Fruit fly (Drosophila melanogaster) whole organism, embryonic: Measurements from ENCODE around the gene Sgs5.

Experiments
- ATbp ChIP-seq: fragments of 200-800 bp; sonication (Bioruptor generic); optimal IDR thresholded peaks from 2 replicates; lab custom pipeline; 2017; ENCODE audit warnings: missing biosample characterization, mild to moderate bottlenecking, missing genetic modification characterization, missing genetic modification reagents
- Antp ChIP-seq: fragments of 200-800 bp; sonication (Bioruptor generic); optimal IDR thresholded peaks from 3 replicates; lab custom pipeline; 2016; ENCODE audit warnings: missing biosample characterization, missing genetic modification characterization
- Bgb ChIP-seq: fragments of 200-800 bp; sonication (Bioruptor generic); IDR thresholded peaks from 2 replicates; pipeline ENCODE4 v1.3.6; 2022; ENCODE audit warnings: missing biosample characterization, missing genetic modification characterization; ENCODE audit not compliant: partially characterized antibody
- Blimp-1 ChIP-seq: fragments of 200-800 bp; sonication (Bioruptor generic); optimal IDR thresholded peaks from 3 replicates; lab custom pipeline; 2018; ENCODE audit warnings: missing biosample characterization, missing genetic modification characterization, mild to moderate bottlenecking, moderate library complexity, missing genetic modification reagents
- CG10431 ChIP-seq: fragments of 200-800 bp; sonication (Bioruptor generic); optimal IDR thresholded peaks from 3 replicates; lab custom pipeline; 2018; ENCODE audit warnings: missing biosample characterization, mild to moderate bottlenecking, missing genetic modification characterization
- CG10565 ChIP-seq: fragments of 200-800 bp; sonication (Bioruptor generic); optimal IDR thresholded peaks from 3 replicates; lab custom pipeline; 2016; ENCODE audit warnings: missing biosample characterization, mild to moderate bottlenecking, missing genetic modification characterization
- CG12155 ChIP-seq: fragments of 200-800 bp; sonication (Bioruptor generic); optimal IDR thresholded peaks from 3 replicates; lab custom pipeline; 2016; ENCODE audit warnings: missing biosample characterization, missing genetic modification characterization
- CG15514 ChIP-seq: fragments of 200-800 bp; sonication (Bioruptor generic); optimal IDR thresholded peaks from 3 replicates; lab custom pipeline; 2017; ENCODE audit warnings: missing biosample characterization, missing genetic modification characterization, mild to moderate bottlenecking, moderate library complexity, missing genetic modification reagents
- CG1602 ChIP-seq: fragments of 200-800 bp; sonication (Bioruptor generic); optimal IDR thresholded peaks from 3 replicates; lab custom pipeline; 2016; ENCODE audit warnings: missing biosample characterization, missing genetic modification characterization
- CG1647 ChIP-seq: fragments of 200-800 bp; sonication (Bioruptor generic); optimal IDR thresholded peaks from 3 replicates; lab custom pipeline; 2016; ENCODE audit warnings: missing biosample characterization, missing genetic modification characterization
- CG16815 ChIP-seq: fragments of 200-800 bp; sonication (Bioruptor generic); optimal IDR thresholded peaks from 3 replicates; lab custom pipeline; 2017; ENCODE audit warnings: missing biosample characterization, mild to moderate bottlenecking, missing genetic modification characterization
- CG17568 ChIP-seq: fragments of 200-800 bp; sonication (Bioruptor generic); optimal IDR thresholded peaks from 2 replicates; lab custom pipeline; 2018; ENCODE audit warnings: missing biosample characterization, mild to moderate bottlenecking, missing genetic modification characterization, moderate library complexity
- CG3407 ChIP-seq: fragments of 200-800 bp; sonication (Bioruptor generic); optimal IDR thresholded peaks from 2 replicates; lab custom pipeline; 2018; ENCODE audit warnings: missing biosample characterization, mild to moderate bottlenecking, missing genetic modification characterization
- CG6813 ChIP-seq: fragments of 200-800 bp; sonication (Bioruptor generic); optimal IDR thresholded peaks from 2 replicates; lab custom pipeline; 2017; ENCODE audit warnings: missing biosample characterization, missing genetic modification characterization, mild to moderate bottlenecking, moderate library complexity, missing genetic modification reagents
- CG8478 ChIP-seq: fragments of >200 bp; optimal IDR thresholded peaks from 2 replicates; lab custom pipeline; 2018
- CG8924 ChIP-seq: fragments of 200-800 bp; optimal IDR thresholded peaks from 3 replicates; lab custom pipeline; 2019; ENCODE audit warnings: missing biosample characterization, mild to moderate bottlenecking, missing genetic modification characterization, moderate library complexity
- CG9817 ChIP-seq: fragments of 200-800 bp; sonication (Bioruptor generic); optimal IDR thresholded peaks from 2 replicates; lab custom pipeline; 2018; ENCODE audit warnings: missing biosample characterization, mild to moderate bottlenecking, missing genetic modification characterization, moderate library complexity
- Doc3 ChIP-seq: fragments of 200-800 bp; sonication (Bioruptor generic); IDR thresholded peaks from 3 replicates; pipeline ENCODE4 v1.3.6; 2022; ENCODE audit warnings: missing biosample characterization, missing genetic modification characterization; ENCODE audit not compliant: partially characterized antibody
- Fer3 ChIP-seq: fragments of 200-800 bp; sonication (Bioruptor generic); optimal IDR thresholded peaks from 2 replicates; lab custom pipeline; 2018; ENCODE audit warnings: missing biosample characterization, mild to moderate bottlenecking, missing genetic modification characterization, moderate library complexity
- H15 ChIP-seq: fragments of 200-800 bp; sonication (Bioruptor generic); IDR thresholded peaks from 3 replicates; pipeline ENCODE4 v1.3.6; 2022; ENCODE audit warnings: missing biosample characterization, missing genetic modification characterization
- Lhr ChIP-seq: fragments of 200-800 bp; sonication (Bioruptor generic); optimal IDR thresholded peaks from 3 replicates; lab custom pipeline; 2017; ENCODE audit warnings: mild to moderate bottlenecking, missing biosample characterization, missing genetic modification reagents, missing genetic modification characterization
- Lpt ChIP-seq: fragments of >200 bp; optimal IDR thresholded peaks from 2 replicates; lab custom pipeline; 2018; ENCODE audit warnings: missing biosample characterization, missing genetic modification characterization
- Mad ChIP-seq: fragments of 200-800 bp; sonication (Bioruptor generic); optimal IDR thresholded peaks from 2 replicates; lab custom pipeline; 2016; ENCODE audit warnings: missing biosample characterization, missing genetic modification characterization
- Nf-YB ChIP-seq: fragments of 200-800 bp; sonication (Bioruptor generic); optimal IDR thresholded peaks from 3 replicates; lab custom pipeline; 2019; ENCODE audit warnings: missing biosample characterization, mild to moderate bottlenecking, missing genetic modification characterization, moderate library complexity
- Oaz ChIP-seq: fragments of 200-800 bp; sonication (Bioruptor generic); IDR thresholded peaks from 2 replicates; pipeline ENCODE4 v1.3.6; 2022; ENCODE audit warnings: missing biosample characterization, missing genetic modification characterization
- Six4 ChIP-seq: fragments of 200-800 bp; sonication (Bioruptor generic); optimal IDR thresholded peaks from 2 replicates; lab custom pipeline; 2016; ENCODE audit warnings: missing biosample characterization, missing genetic modification characterization
- ab ChIP-seq: fragments of 200-800 bp; sonication (Bioruptor generic); optimal IDR thresholded peaks from 2 replicates; lab custom pipeline; 2016; ENCODE audit warnings: missing biosample characterization, missing genetic modification characterization
- amos ChIP-seq: fragments of 200-800 bp; sonication (Bioruptor generic); IDR thresholded peaks from 2 replicates; pipeline ENCODE4 v1.3.6; 2022; ENCODE audit warnings: missing biosample characterization, missing genetic modification characterization; ENCODE audit not compliant: partially characterized antibody
- ash1 ChIP-seq: fragments of 200-800 bp; sonication (Bioruptor generic); optimal IDR thresholded peaks from 2 replicates; lab custom pipeline; 2018; ENCODE audit warnings: missing biosample characterization, mild to moderate bottlenecking, missing genetic modification characterization
- corto ChIP-seq: fragments of 200-800 bp; sonication (Bioruptor generic); optimal IDR thresholded peaks from 2 replicates; lab custom pipeline; 2016; ENCODE audit warnings: missing biosample characterization, mild to moderate bottlenecking, missing genetic modification characterization, moderate library complexity
- dm ChIP-seq: fragments of 200-800 bp; sonication (Bioruptor generic); optimal IDR thresholded peaks from 3 replicates; lab custom pipeline; 2016; ENCODE audit warnings: missing biosample characterization, missing genetic modification characterization
- dmrt11E ChIP-seq: fragments of 200-800 bp; sonication (Bioruptor generic); optimal IDR thresholded peaks from 3 replicates; lab custom pipeline; 2018; ENCODE audit warnings: missing biosample characterization, mild to moderate bottlenecking, missing genetic modification characterization, moderate library complexity
- fd3F ChIP-seq: fragments of 200-800 bp; sonication (Bioruptor generic); optimal IDR thresholded peaks from 2 replicates; lab custom pipeline; 2018; ENCODE audit warnings: missing biosample characterization, mild to moderate bottlenecking, missing genetic modification characterization, moderate library complexity
- kah ChIP-seq: fragments of 200-800 bp; sonication (Bioruptor generic); optimal IDR thresholded peaks from 2 replicates; lab custom pipeline; 2018; ENCODE audit warnings: missing biosample characterization, mild to moderate bottlenecking, missing genetic modification characterization
- ken ChIP-seq: fragments of 200-800 bp; sonication (Bioruptor generic); IDR thresholded peaks from 3 replicates; pipeline ENCODE4 v1.3.6; 2022; ENCODE audit warnings: missing biosample characterization, missing genetic modification characterization
- klu ChIP-seq: fragments of 200-800 bp; sonication (Bioruptor generic); IDR thresholded peaks from 2 replicates; pipeline ENCODE4 v1.3.6; 2022; ENCODE audit warnings: missing biosample characterization, missing genetic modification characterization
- lmd ChIP-seq: fragments of 200-800 bp; sonication (Bioruptor generic); IDR thresholded peaks from 2 replicates; pipeline ENCODE4 v1.3.6; 2022; ENCODE audit warnings: missing biosample characterization, missing genetic modification characterization
- nmo ChIP-seq: fragments of 200-800 bp; sonication (Bioruptor generic); optimal IDR thresholded peaks from 2 replicates; lab custom pipeline; 2018; ENCODE audit warnings: missing biosample characterization, mild to moderate bottlenecking, missing genetic modification characterization, moderate library complexity
- pb ChIP-seq: fragments of 200-800 bp; sonication (Bioruptor generic); optimal IDR thresholded peaks from 3 replicates; lab custom pipeline; 2016; ENCODE audit warnings: missing biosample characterization, missing genetic modification characterization
- phol ChIP-seq: fragments of 200-800 bp; sonication (Bioruptor generic); optimal IDR thresholded peaks from 3 replicates; lab custom pipeline; 2018; ENCODE audit warnings: missing biosample characterization, mild to moderate bottlenecking, missing genetic modification characterization, moderate library complexity
- pita ChIP-seq: fragments of 200-800 bp; sonication (Bioruptor generic); optimal IDR thresholded peaks from 2 replicates; lab custom pipeline; 2017; ENCODE audit warnings: missing biosample characterization, mild to moderate bottlenecking, missing genetic modification characterization
- run ChIP-seq: fragments of 200-800 bp; sonication (Bioruptor generic); optimal IDR thresholded peaks from 3 replicates; lab custom pipeline; 2018; ENCODE audit warnings: missing biosample characterization, mild to moderate bottlenecking, missing genetic modification characterization
- sd ChIP-seq: fragments of 200-800 bp; sonication (Bioruptor generic); optimal IDR thresholded peaks from 3 replicates; lab custom pipeline; 2018; ENCODE audit warnings: missing biosample characterization, mild to moderate bottlenecking, missing genetic modification characterization, moderate library complexity
- sens ChIP-seq: fragments of 200-800 bp; sonication (Bioruptor generic); peaks from one replicate; lab custom pipeline; 2016; ENCODE audit warnings: missing biosample characterization, missing genetic modification characterization
- sima ChIP-seq: fragments of 200-800 bp; sonication (Bioruptor generic); optimal IDR thresholded peaks from 2 replicates; lab custom pipeline; 2016; ENCODE audit warnings: missing biosample characterization, missing genetic modification characterization
- sna ChIP-seq: fragments of 200-800 bp; sonication (Bioruptor generic); IDR thresholded peaks from 2 replicates; pipeline ENCODE4 v1.3.6; 2022; ENCODE audit warnings: missing biosample characterization, missing genetic modification characterization; ENCODE audit not compliant: partially characterized antibody
- sqz ChIP-seq: fragments of 200-800 bp; sonication (Bioruptor generic); optimal IDR thresholded peaks from 3 replicates; lab custom pipeline; 2018; ENCODE audit warnings: missing biosample characterization, mild to moderate bottlenecking, missing genetic modification characterization
- wdn ChIP-seq: fragments of 200-800 bp; sonication (Bioruptor generic); IDR thresholded peaks from 2 replicates; pipeline ENCODE4 v1.3.6; 2022; ENCODE audit warnings: missing biosample characterization, missing genetic modification characterization

Sgs5 gene

dm6 chr3R:17583658-17584460 lies 11.3 kb upstream of the Sgs5 start (continued):
- no peak for TF ChIP-seq pb
- TF ChIP-seq CG6813 (GFP tag; lab: Kevin White, UChicago) = no peak
- TF ChIP-seq CG10431 (GFP tag; lab: Kevin White, UChicago) = peak; percentile 49
- no peak for TF ChIP-seq pita
- no peak for TF ChIP-seq run (tag; lab: Kevin White, UChicago)
- TF ChIP-seq fd3F (GFP tag; lab: Kevin White, UChicago) = no peak
- TF ChIP-seq amos (GFP tag; lab: Robert Waterston, UW) = no peak
- no peak for TF ChIP-seq Lhr
- no peak for TF ChIP-seq ab
- no peak for TF ChIP-seq dm (GFP tag; lab: Kevin White, UChicago)
- TF ChIP-seq H15 (GFP tag; lab: Robert Waterston, UW) = no peak
- TF ChIP-seq kah (GFP tag; lab: Kevin White, UChicago) = no peak
- TF ChIP-seq ash1 (GFP tag; lab: Kevin White, UChicago) = no peak
- peak; percentile 15 for TF ChIP-seq CG12155 (GFP tag; lab: Kevin White, UChicago)
- TF ChIP-seq Lpt = no peak
- no peak for TF ChIP-seq Oaz
- no peak for TF ChIP-seq Bgb (GFP tag; lab: Robert Waterston, UW)
- peak; percentile 48; the same call in 1 of the 2 replicates for TF ChIP-seq lmd (GFP tag; lab: Robert Waterston, UW)
- peak; percentile 24 for TF ChIP-seq Six4
- TF ChIP-seq CG10565 = no peak
- peak; percentile 64 for TF ChIP-seq CG8924
- TF ChIP-seq Mad (GFP tag; lab: Kevin White, UChicago) = no peak
- TF ChIP-seq CG1647 (GFP tag; lab: Kevin White, UChicago) = no peak
- TF ChIP-seq corto (GFP tag; lab: Kevin White, UChicago) = no peak
- peak; percentile 28 for TF ChIP-seq CG16815 (GFP tag; lab: Kevin White, UChicago)
- peak; percentile 24 for TF ChIP-seq CG3407 (GFP tag; lab: Kevin White, UChicago)
- TF ChIP-seq CG17568 (GFP tag; lab: Kevin White, UChicago) = no peak
- peak; percentile 72 for TF ChIP-seq phol
- no peak for TF ChIP-seq CG15514 (GFP tag; lab: Kevin White, UChicago)
- peak; percentile 15; the same call in 1 of the 3 replicates for TF ChIP-seq ken (GFP tag; lab: Robert Waterston, UW)
- TF ChIP-seq klu (GFP tag; lab: Robert Waterston, UW) = no peak
- no peak for TF ChIP-seq Antp (GFP tag; lab: Kevin White, UChicago)
- peak; percentile 55 for TF ChIP-seq sqz
- peak; percentile 8 for TF ChIP-seq ATbp (GFP tag; lab: Kevin White, UChicago)
- TF ChIP-seq CG1602 (GFP tag; lab: Kevin White, UChicago) = peak; percentile 13
- no peak for TF ChIP-seq wdn (GFP tag; lab: Robert Waterston, UW)
- TF ChIP-seq nmo = peak; percentile 66
- peak; percentile 18 for TF ChIP-seq sd (tag; lab: Kevin White, UChicago)
- no peak for TF ChIP-seq CG8478 (lab: Kevin White, UChicago)
- peak; percentile 72 for TF ChIP-seq Blimp-1 (GFP tag; lab: Kevin White, UChicago)
- peak; percentile 15 for TF ChIP-seq Fer3 (tag; lab: Kevin White, UChicago)
- peak; percentile 0 for TF ChIP-seq CG9817 (tag; lab: Kevin White, UChicago)
- TF ChIP-seq Nf-YB (GFP tag; lab: Kevin White, UChicago) = peak; percentile 7
- TF ChIP-seq sna (GFP tag; lab: Robert Waterston, UW) = no peak
- no peak for TF ChIP-seq Doc3
- no peak for TF ChIP-seq sima (GFP tag; lab: Kevin White, UChicago)
- peak; percentile 84 for TF ChIP-seq dmrt11E (tag; lab: Kevin White, UChicago)
- peak; percentile 93 for TF ChIP-seq sens (GFP tag; lab: Kevin White, UChicago)
